Worm (Caenorhabditis elegans) whole organism, L1 larva: Measurements from ENCODE around the gene srx-114.
A peak's percentile ranks its signal among the peaks of the same experiment; 100 is the strongest.

Source experiments
- C04F5.9 ChIP-seq: sonication (generic microtip); optimal IDR thresholded peaks from 2 replicates; lab custom pipeline; 2016; ENCODE audit warnings: missing genetic modification characterization, missing compliant biosample characterization
- Y116A8C.19 ChIP-seq: sonication (generic microtip); optimal IDR thresholded peaks from 2 replicates; lab custom pipeline; 2016; ENCODE audit warnings: missing compliant biosample characterization, missing genetic modification characterization, borderline replicate concordance
- alr-1 ChIP-seq: fragments of 200-800 bp; sonication (Bioruptor generic); optimal IDR thresholded peaks from 2 replicates; lab custom pipeline; 2018; ENCODE audit warnings: borderline replicate concordance, mild to moderate bottlenecking, missing genetic modification characterization, missing compliant biosample characterization
- aly-2 ChIP-seq: fragments of 150-350 bp; optimal IDR thresholded peaks from 2 replicates; lab custom pipeline; 2014; ENCODE audit warnings: missing biosample characterization, missing genetic modification characterization
- ama-1 ChIP-seq: fragments of 150-350 bp; optimal IDR thresholded peaks from 2 replicates; lab custom pipeline; 2014
- blmp-1 ChIP-seq: fragments of 150-350 bp; optimal IDR thresholded peaks from 2 replicates; lab custom pipeline; 2014; ENCODE audit warnings: missing biosample characterization, missing genetic modification characterization
- ceh-63 ChIP-seq: fragments of 200-800 bp; sonication (Bioruptor generic); optimal IDR thresholded peaks from 2 replicates; lab custom pipeline; 2018; ENCODE audit warnings: mild to moderate bottlenecking, missing genetic modification characterization, missing compliant biosample characterization
- ceh-8 ChIP-seq: fragments of 200-800 bp; sonication (Bioruptor generic); optimal IDR thresholded peaks from 2 replicates; lab custom pipeline; 2018; ENCODE audit warnings: mild to moderate bottlenecking, missing genetic modification characterization, moderate library complexity, missing compliant biosample characterization
- ceh-82 ChIP-seq, 3 experiments: fragments of 150-350 bp in 1 of 3; sonication (generic microtip) in 2 of 3; optimal IDR thresholded peaks; 2 replicates each; lab custom pipeline; 2014 to 2017; ENCODE audit warnings: missing biosample characterization in 3 of 3, missing genetic modification characterization in 3 of 3
- ceh-88 ChIP-seq: fragments of 200-800 bp; sonication (Bioruptor generic); IDR thresholded peaks from 2 replicates; pipeline ENCODE4 v1.3.6; 2022; ENCODE audit warnings: missing genetic modification characterization, missing compliant biosample characterization
- ceh-90 ChIP-seq: sonication (generic microtip); optimal IDR thresholded peaks from 2 replicates; lab custom pipeline; 2016; ENCODE audit warnings: missing genetic modification characterization, missing compliant biosample characterization
- ces-1 ChIP-seq: fragments of 150-350 bp; optimal IDR thresholded peaks from 2 replicates; lab custom pipeline; 2014; ENCODE audit warnings: missing biosample characterization, missing genetic modification reagents, missing genetic modification characterization
- dsc-1 ChIP-seq: sonication (generic microtip); optimal IDR thresholded peaks from 2 replicates; lab custom pipeline; 2016; ENCODE audit warnings: mild to moderate bottlenecking, missing genetic modification characterization, missing compliant biosample characterization
- efl-1 ChIP-seq, 4 experiments: fragments of 150-350 bp; optimal IDR thresholded peaks in 3 of 4; peaks in 1 of 4; 1 replicate in 1 of 4; 2 replicates in 3 of 4; lab custom pipeline; 2014; ENCODE audit warnings: missing biosample characterization in 2 of 4, missing genetic modification characterization in 2 of 4, missing genetic modification reagents in 2 of 4
- egl-27 ChIP-seq, 2 experiments: fragments of 150-350 bp in 1 of 2; sonication (generic microtip); optimal IDR thresholded peaks; 3 replicates each; lab custom pipeline; 2017 to 2018; ENCODE audit warnings: missing biosample characterization in 2 of 2, missing genetic modification characterization in 2 of 2, missing genetic modification reagents in 2 of 2
- elt-2 ChIP-seq: sonication (generic microtip); optimal IDR thresholded peaks from 2 replicates; lab custom pipeline; 2016; ENCODE audit warnings: missing genetic modification characterization, mild to moderate bottlenecking, inconsistent platforms, missing compliant biosample characterization, missing genetic modification reagents
- elt-3 ChIP-seq, 6 experiments: fragments of 150-350 bp in 1 of 6; sonication (generic microtip); optimal IDR thresholded peaks; 2 replicates each; lab custom pipeline; 2017 to 2018; ENCODE audit warnings: missing biosample characterization in 6 of 6, missing genetic modification characterization in 6 of 6, inconsistent platforms in 1 of 6
- fos-1 ChIP-seq: fragments of 150-350 bp; optimal IDR thresholded peaks from 2 replicates; lab custom pipeline; 2014; ENCODE audit warnings: missing biosample characterization, missing genetic modification characterization
- hlh-17 ChIP-seq: fragments of 200-800 bp; sonication (Bioruptor generic); optimal IDR thresholded peaks from 2 replicates; lab custom pipeline; 2018; ENCODE audit warnings: missing genetic modification characterization, mild to moderate bottlenecking, missing compliant biosample characterization, moderate library complexity, borderline replicate concordance
- hpl-2 ChIP-seq: fragments of 150-350 bp; optimal IDR thresholded peaks from 2 replicates; lab custom pipeline; 2014; ENCODE audit warnings: missing biosample characterization, missing genetic modification reagents, missing genetic modification characterization
- irx-1 ChIP-seq: sonication (generic microtip); optimal IDR thresholded peaks from 2 replicates; lab custom pipeline; 2016; ENCODE audit warnings: missing genetic modification characterization, missing compliant biosample characterization
- isw-1 ChIP-seq: fragments of 200-800 bp; sonication (Bioruptor generic); IDR thresholded peaks from 2 replicates; pipeline ENCODE4 v1.3.6; 2022; ENCODE audit warnings: missing genetic modification characterization, missing compliant biosample characterization
- jun-1 ChIP-seq: fragments of 150-350 bp; optimal IDR thresholded peaks from 2 replicates; lab custom pipeline; 2014; ENCODE audit warnings: missing biosample characterization, missing genetic modification reagents, missing genetic modification characterization
- lin-13 ChIP-seq: fragments of 150-350 bp; optimal IDR thresholded peaks from 2 replicates; lab custom pipeline; 2014; ENCODE audit warnings: missing biosample characterization, missing genetic modification reagents, missing genetic modification characterization
- lin-14 ChIP-seq: fragments of 200-800 bp; sonication (Bioruptor generic); optimal IDR thresholded peaks from 2 replicates; lab custom pipeline; 2018; ENCODE audit warnings: mild to moderate bottlenecking, missing genetic modification characterization, moderate library complexity, missing compliant biosample characterization
- lin-39 ChIP-seq: fragments of 150-350 bp; optimal IDR thresholded peaks from 2 replicates; lab custom pipeline; 2014; ENCODE audit warnings: missing biosample characterization, missing genetic modification reagents, missing genetic modification characterization
- lsy-2 ChIP-seq, 2 experiments: fragments of 150-350 bp; optimal IDR thresholded peaks; 2 replicates each; lab custom pipeline; 2014; ENCODE audit warnings: missing biosample characterization in 2 of 2, missing genetic modification characterization in 2 of 2
- mdl-1 ChIP-seq, 2 experiments: fragments of 150-350 bp; optimal IDR thresholded peaks; 2 replicates each; lab custom pipeline; 2014 to 2017; ENCODE audit warnings: missing biosample characterization in 2 of 2, missing genetic modification characterization in 2 of 2, inconsistent platforms in 1 of 2
- mef-2 ChIP-seq: fragments of 150-350 bp; optimal IDR thresholded peaks from 2 replicates; lab custom pipeline; 2014; ENCODE audit warnings: missing biosample characterization, missing genetic modification characterization
- mep-1 ChIP-seq: fragments of 150-350 bp; optimal IDR thresholded peaks from 2 replicates; lab custom pipeline; 2014; ENCODE audit warnings: missing biosample characterization, missing genetic modification characterization
- nhr-11 ChIP-seq: fragments of 150-350 bp; optimal IDR thresholded peaks from 2 replicates; lab custom pipeline; 2014; ENCODE audit warnings: missing biosample characterization, missing genetic modification characterization
- nhr-12 ChIP-seq: sonication (generic microtip); optimal IDR thresholded peaks from 2 replicates; lab custom pipeline; 2017; ENCODE audit warnings: missing biosample characterization, missing genetic modification characterization
- nhr-19 ChIP-seq: fragments of 200-800 bp; sonication (Bioruptor generic); conservative IDR thresholded peaks from 2 replicates; pipeline ENCODE4 v1.3.6; 2022; ENCODE audit warnings: missing genetic modification characterization, missing compliant biosample characterization
- nhr-20 ChIP-seq: sonication (generic microtip); optimal IDR thresholded peaks from 2 replicates; lab custom pipeline; 2016; ENCODE audit warnings: mild to moderate bottlenecking, missing genetic modification characterization, missing compliant biosample characterization
- nhr-28 ChIP-seq: fragments of 150-350 bp; optimal IDR thresholded peaks from 2 replicates; lab custom pipeline; 2014; ENCODE audit warnings: missing biosample characterization, missing genetic modification characterization
- nhr-47 ChIP-seq: sonication (generic microtip); optimal IDR thresholded peaks from 2 replicates; lab custom pipeline; 2016; ENCODE audit warnings: mild to moderate bottlenecking, missing genetic modification characterization, moderate library complexity, missing compliant biosample characterization
- nhr-71 ChIP-seq: sonication (generic microtip); optimal IDR thresholded peaks from 2 replicates; lab custom pipeline; 2016; ENCODE audit warnings: mild to moderate bottlenecking, missing genetic modification characterization, moderate library complexity, missing compliant biosample characterization
- nhr-76 ChIP-seq: sonication (generic microtip); optimal IDR thresholded peaks from 2 replicates; lab custom pipeline; 2017; ENCODE audit warnings: missing biosample characterization, missing genetic modification characterization
- nhr-84 ChIP-seq: sonication (generic microtip); optimal IDR thresholded peaks from 2 replicates; lab custom pipeline; 2017; ENCODE audit warnings: missing biosample characterization, missing genetic modification characterization
- nhr-90 ChIP-seq: sonication (generic microtip); optimal IDR thresholded peaks from 2 replicates; lab custom pipeline; 2016; ENCODE audit warnings: mild to moderate bottlenecking, missing genetic modification characterization, missing compliant biosample characterization; ENCODE audit not compliant: poor library complexity
- pag-3 ChIP-seq: sonication (generic microtip); optimal IDR thresholded peaks from 2 replicates; lab custom pipeline; 2017; ENCODE audit warnings: missing genetic modification characterization, mild to moderate bottlenecking, missing compliant biosample characterization, antibody characterized with exemption, borderline replicate concordance; ENCODE audit not compliant: insufficient read depth
- pax-3 ChIP-seq: fragments of 200-800 bp; sonication (Bioruptor generic); optimal IDR thresholded peaks from 2 replicates; lab custom pipeline; 2018; ENCODE audit warnings: mild to moderate bottlenecking, missing genetic modification characterization, moderate library complexity, missing compliant biosample characterization
- pqm-1 ChIP-seq: sonication (generic microtip); optimal IDR thresholded peaks from 3 replicates; lab custom pipeline; 2017; ENCODE audit warnings: missing biosample characterization, missing genetic modification characterization
- skn-1 ChIP-seq: fragments of 150-350 bp; optimal IDR thresholded peaks from 2 replicates; lab custom pipeline; 2014; ENCODE audit warnings: missing biosample characterization, missing genetic modification characterization
- snpc-4 ChIP-seq: fragments of 150-350 bp; optimal IDR thresholded peaks from 2 replicates; lab custom pipeline; 2014; ENCODE audit warnings: missing biosample characterization, missing genetic modification characterization
- snu-23 ChIP-seq: sonication (generic microtip); optimal IDR thresholded peaks from 2 replicates; lab custom pipeline; 2016; ENCODE audit warnings: missing genetic modification characterization, missing compliant biosample characterization
- sox-4 ChIP-seq: sonication (generic microtip); optimal IDR thresholded peaks from 2 replicates; lab custom pipeline; 2016; ENCODE audit warnings: missing genetic modification characterization, missing compliant biosample characterization
- swsn-7 ChIP-seq: sonication (generic microtip); optimal IDR thresholded peaks from 2 replicates; lab custom pipeline; 2016; ENCODE audit warnings: missing genetic modification characterization, missing compliant biosample characterization
- unc-30 ChIP-seq: sonication (generic microtip); optimal IDR thresholded peaks from 2 replicates; lab custom pipeline; 2017; ENCODE audit warnings: missing biosample characterization, missing genetic modification characterization
- unc-86 ChIP-seq: sonication (generic microtip); optimal IDR thresholded peaks from 2 replicates; lab custom pipeline; 2016; ENCODE audit warnings: missing genetic modification characterization, missing compliant biosample characterization
- vab-15 ChIP-seq: sonication (generic microtip); optimal IDR thresholded peaks from 2 replicates; lab custom pipeline; 2017; ENCODE audit warnings: missing genotype, mild to moderate bottlenecking, missing genetic modification characterization, missing compliant biosample characterization
- ztf-11 ChIP-seq, 2 experiments: sonication (generic microtip); optimal IDR thresholded peaks; 2 replicates each; lab custom pipeline; 2016 to 2017; ENCODE audit warnings: missing genetic modification characterization in 2 of 2, missing biosample characterization in 1 of 2, missing compliant biosample characterization in 1 of 2
- ztf-4 ChIP-seq: fragments of 150-350 bp; optimal IDR thresholded peaks from 2 replicates; lab custom pipeline; 2014; ENCODE audit warnings: missing biosample characterization, missing genetic modification characterization

The srx-114 gene

ce11 chrII:5426054-5426453 is 6.9 kb downstream of the srx-114 start:
- no peak for TF ChIP-seq ama-1 (lab: Kevin White, UChicago)
- no peak for TF ChIP-seq alr-1 (tag; lab: Kevin White, UChicago)
- TF ChIP-seq aly-2 (tag; lab: Kevin White, UChicago), result no peak
- peak; percentile 81 for TF ChIP-seq snu-23 (GFP tag; lab: Kevin White, UChicago)
- peak; percentile 45 for TF ChIP-seq nhr-47
- TF ChIP-seq lin-39 (tag; lab: Kevin White, UChicago), result no peak
- no peak for TF ChIP-seq nhr-84 (tag; lab: Kevin White, UChicago)
- TF ChIP-seq unc-30 (tag; lab: Kevin White, UChicago), result no peak
- TF ChIP-seq ceh-88, result no peak
- peak; percentile 6 for TF ChIP-seq snpc-4
- peak; percentile 60 for TF ChIP-seq nhr-20
- TF ChIP-seq ceh-82 (tag; optimal IDR thresholded peaks at IDR 0.05; lab: Kevin White, UChicago), result no peak
- TF ChIP-seq elt-3 (tag; optimal IDR thresholded peaks at IDR 0.05; lab: Kevin White, UChicago), result peak in 1 of 6 experiments; percentile 74
- TF ChIP-seq egl-27 (tag; optimal IDR thresholded peaks at IDR 0.05; lab: Kevin White, UChicago), result no peak
- TF ChIP-seq nhr-12, result no peak
- TF ChIP-seq isw-1 (GFP tag; lab: Robert Waterston, UW), result no peak
- no peak for TF ChIP-seq fos-1 (tag; lab: Kevin White, UChicago)
- TF ChIP-seq mep-1, result peak; percentile 70
- no peak for TF ChIP-seq vab-15 (tag; lab: Kevin White, UChicago)
- no peak for TF ChIP-seq ceh-8 (GFP tag; lab: Kevin White, UChicago)
- no peak for TF ChIP-seq nhr-11
- TF ChIP-seq swsn-7 (tag; lab: Kevin White, UChicago), result peak; percentile 48
- TF ChIP-seq lsy-2 (tag; optimal IDR thresholded peaks at IDR 0.05; lab: Kevin White, UChicago), result peak; percentile 56 to 73
- peak; percentile 34 for TF ChIP-seq blmp-1 (tag; lab: Kevin White, UChicago)
- TF ChIP-seq nhr-71 (tag; lab: Kevin White, UChicago), result peak; percentile 78
- TF ChIP-seq mdl-1 (tag; optimal IDR thresholded peaks at IDR 0.05; lab: Kevin White, UChicago), result peak in 1 of 2 experiments; percentile 62
- TF ChIP-seq dsc-1, result no peak
- peak; percentile 36 for TF ChIP-seq ztf-4 (tag; lab: Kevin White, UChicago)
- TF ChIP-seq nhr-90 (tag; lab: Kevin White, UChicago), result peak; percentile 17
- no peak for TF ChIP-seq nhr-76
- peak; percentile 45 to 55 for TF ChIP-seq efl-1 (optimal IDR thresholded peaks at IDR 0.05; lab: Kevin White, UChicago)
- peak; percentile 45 to 89 for TF ChIP-seq efl-1 (GFP tag; optimal IDR thresholded peaks at IDR 0.05 in 1 of 2; lab: Kevin White, UChicago)
- TF ChIP-seq lin-13, result peak; percentile 37
- no peak for TF ChIP-seq unc-86 (tag; lab: Kevin White, UChicago)
- peak; percentile 17 for TF ChIP-seq skn-1
- TF ChIP-seq C04F5.9 (tag; lab: Kevin White, UChicago), result no peak
- no peak for TF ChIP-seq ztf-11 (tag; optimal IDR thresholded peaks at IDR 0.05; lab: Kevin White, UChicago)
- TF ChIP-seq Y116A8C.19, result no peak
- TF ChIP-seq nhr-19, result peak; percentile 21; the same call in 1 of the 2 replicates
- no peak for TF ChIP-seq sox-4 (tag; lab: Kevin White, UChicago)
- no peak for TF ChIP-seq ces-1 (GFP tag; lab: Kevin White, UChicago)
- peak; percentile 85 for TF ChIP-seq lin-14
- TF ChIP-seq pqm-1 (tag; lab: Kevin White, UChicago), result no peak
- TF ChIP-seq irx-1 (tag; lab: Kevin White, UChicago), result no peak
- TF ChIP-seq jun-1, result no peak
- peak; percentile 59 for TF ChIP-seq elt-2 (tag; lab: Kevin White, UChicago)
- TF ChIP-seq nhr-28, result no peak
- TF ChIP-seq mef-2, result no peak
- TF ChIP-seq ceh-63 (GFP tag; lab: Kevin White, UChicago), result no peak
- TF ChIP-seq pag-3, result no peak
- TF ChIP-seq ceh-90, result no peak
- TF ChIP-seq hlh-17 (GFP tag; lab: Kevin White, UChicago), result no peak
- no peak for TF ChIP-seq hpl-2
- no peak for TF ChIP-seq pax-3 (tag; lab: Kevin White, UChicago)
